Fruit fly (Drosophila melanogaster): ENCODE data around the gene CG14983.

CG14983 gene

dm6 chr3L:3970372-3971031, 21.4 kb upstream of the CG14983 start (continued):
- no peak for TF ChIP-seq CG42726 (GFP tag; IDR thresholded peaks at IDR 0.05; ENCODE audit: partially characterized antibody)
- 0 out of 3 replicates have a peak, but pooled peaks have one; percentile 13 for TF ChIP-seq Mrtf (GFP tag; IDR thresholded peaks at IDR 0.05)
- 0 out of 2 replicates have a peak, but pooled peaks have one; percentile 41 for TF ChIP-seq CG17328 (GFP tag; IDR thresholded peaks at IDR 0.05)
- no peak for TF ChIP-seq corto (GFP tag; optimal IDR thresholded peaks at IDR 0.05)
- peak; percentile 14 for TF ChIP-seq Dek (tag; optimal IDR thresholded peaks at IDR 0.05)
- peak; percentile 61 for TF ChIP-seq Sox102F (GFP tag; optimal IDR thresholded peaks at IDR 0.05)
- peak; percentile 50 for TF ChIP-seq mam (GFP tag; optimal IDR thresholded peaks at IDR 0.05)
- TF ChIP-seq vfl (GFP tag; optimal IDR thresholded peaks at IDR 0.05): no peak
- no peak for TF ChIP-seq CG10147 (GFP tag; optimal IDR thresholded peaks at IDR 0.05)

- TF ChIP-seq CG9609 (GFP tag; optimal IDR thresholded peaks at IDR 0.05) (no peak), knrl (GFP tag; IDR thresholded peaks at IDR 0.05; ENCODE audit: partially characterized antibody) (no peak), sqz (GFP tag; optimal IDR thresholded peaks at IDR 0.05) (peak; percentile 72), Pdp1 (GFP tag; optimal IDR thresholded peaks at IDR 0.05) (peak in 1 of 2 experiments; percentile 90), CG13894 (tag; optimal IDR thresholded peaks at IDR 0.05) (peak; percentile 15), tll (GFP tag; optimal IDR thresholded peaks at IDR 0.05) (no peak), CG11560 (tag; IDR thresholded peaks at IDR 0.05) (no peak), kah (GFP tag; optimal IDR thresholded peaks at IDR 0.05) (peak; percentile 18), CG4707 (GFP tag; optimal IDR thresholded peaks at IDR 0.05) (no peak), CG7556 (GFP tag; optimal IDR thresholded peaks at IDR 0.05) (no peak), chinmo (GFP tag; IDR thresholded peaks at IDR 0.05; ENCODE audit: partially characterized antibody) (0 out of 4 replicates have a peak, but pooled peaks have one; percentile 31), bsh (GFP tag; optimal IDR thresholded peaks at IDR 0.05) (no peak), Trl (optimal IDR thresholded peaks at IDR 0.05) (peak in 1 of 2 experiments; percentile 15), Trl (GFP tag; optimal IDR thresholded peaks at IDR 0.05) (no peak), pros (GFP tag; optimal IDR thresholded peaks at IDR 0.05) (peak; percentile 45), sens (GFP tag) (no peak), nerfin-1 (tag; optimal IDR thresholded peaks at IDR 0.05) (peak; percentile 6), CG12155 (GFP tag; optimal IDR thresholded peaks at IDR 0.05) (peak; percentile 31), scrt (GFP tag; optimal IDR thresholded peaks at IDR 0.05) (peak; percentile 100), ewg (GFP tag; optimal IDR thresholded peaks at IDR 0.05) (peak; percentile 80), CG10462 (GFP tag; optimal IDR thresholded peaks at IDR 0.05) (no peak), CG43689 (GFP tag; IDR thresholded peaks at IDR 0.05) (no peak), zf30C (GFP tag; optimal IDR thresholded peaks at IDR 0.05) (no peak), Sox102F (GFP tag; optimal IDR thresholded peaks at IDR 0.05) (no peak), abd-A (tag; optimal IDR thresholded peaks at IDR 0.05) (peak; percentile 58), ato (GFP tag; IDR thresholded peaks at IDR 0.05; ENCODE audit: partially characterized antibody) (no peak), z (GFP tag; IDR thresholded peaks at IDR 0.05) (0 out of 3 replicates have a peak, but pooled peaks have one; percentile 5), crc (GFP tag; optimal IDR thresholded peaks at IDR 0.05) (no peak), klu (GFP tag; IDR thresholded peaks at IDR 0.05) (no peak), Deaf1 (tag; optimal IDR thresholded peaks at IDR 0.05) (peak; percentile 19)
Observed at dm6 chr3L:3965102-3965501, 16.0 kb upstream of the CG14983 start.
